Worm (Caenorhabditis elegans): ENCODE measurements around the gene col-43.

col-43 gene

DNA sequence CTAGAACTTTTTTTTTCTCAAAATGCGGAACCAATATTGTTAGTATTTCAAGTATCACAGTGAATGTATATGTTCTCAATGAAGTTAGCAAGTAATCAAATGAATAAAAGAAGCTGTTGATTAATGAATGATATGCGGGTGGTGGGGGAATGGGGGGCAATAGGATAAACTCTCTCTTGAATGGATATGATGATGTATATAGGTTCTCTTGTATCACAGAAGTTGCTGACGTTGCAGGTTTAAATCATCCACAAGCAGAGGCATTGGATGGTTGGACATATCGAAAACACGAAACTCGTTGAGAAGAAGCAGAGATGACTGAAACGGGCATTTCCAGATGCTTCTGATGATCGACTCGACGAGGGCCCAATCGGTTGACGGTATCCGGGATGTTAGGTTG, 11.1 kb downstream of the col-43 start:
- TF ChIP-seq aly-2 (tag; optimal IDR thresholded peaks at IDR 0.05) (no peak), ama-1 (optimal IDR thresholded peaks at IDR 0.05) (peak; percentile 86), elt-2 (tag; optimal IDR thresholded peaks at IDR 0.05) (no peak), sea-2 (GFP tag; optimal IDR thresholded peaks at IDR 0.05) (no peak), unc-62 (GFP tag; optimal IDR thresholded peaks at IDR 0.05) (no peak), nhr-237 (tag; optimal IDR thresholded peaks at IDR 0.05) (no peak), fos-1 (tag; optimal IDR thresholded peaks at IDR 0.05) (no peak), nhr-25 (tag; optimal IDR thresholded peaks at IDR 0.05) (peak; percentile 40)

DNA sequence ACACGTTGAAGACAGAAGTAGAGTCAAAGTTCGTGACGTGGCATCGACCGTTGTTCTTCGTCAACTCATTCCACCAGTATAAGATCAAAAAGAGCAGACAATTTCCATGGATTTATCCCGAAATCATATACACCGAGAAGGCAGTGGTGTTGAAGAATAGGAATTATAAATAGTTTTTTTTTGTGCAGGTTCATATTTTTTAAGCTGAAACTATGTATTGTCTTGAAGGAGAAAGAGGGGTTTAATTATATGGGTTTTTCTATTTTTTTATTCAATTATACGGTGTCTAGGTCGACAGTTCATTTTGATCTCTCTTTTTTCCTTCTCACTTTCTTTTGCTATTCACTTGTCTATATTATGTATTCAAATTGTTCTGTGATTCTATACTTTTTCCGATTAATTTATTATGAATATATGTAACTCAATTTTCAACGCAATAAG, 11.6 kb downstream of the col-43 start:
- TF ChIP-seq nhr-23 (tag; optimal IDR thresholded peaks at IDR 0.05) (peak; percentile 90), nhr-43 (tag; optimal IDR thresholded peaks at IDR 0.05; ENCODE audit: poor library complexity, severe bottlenecking) (peak; percentile 85), zag-1 (tag; optimal IDR thresholded peaks at IDR 0.05) (no peak), nhr-67 (tag; optimal IDR thresholded peaks at IDR 0.05) (no peak), tbx-2 (tag; optimal IDR thresholded peaks at IDR 0.05) (peak; percentile 83), ceh-16 (tag; optimal IDR thresholded peaks at IDR 0.05) (peak; percentile 23), lsy-12 (tag; optimal IDR thresholded peaks at IDR 0.05) (peak; percentile 37), fos-1 (tag; optimal IDR thresholded peaks at IDR 0.05) (peak; percentile 72), nhr-28 (tag; optimal IDR thresholded peaks at IDR 0.05) (peak; percentile 24), elt-3 (tag; optimal IDR thresholded peaks at IDR 0.05) (peak in 1 of 3 experiments; percentile 4)

DNA sequence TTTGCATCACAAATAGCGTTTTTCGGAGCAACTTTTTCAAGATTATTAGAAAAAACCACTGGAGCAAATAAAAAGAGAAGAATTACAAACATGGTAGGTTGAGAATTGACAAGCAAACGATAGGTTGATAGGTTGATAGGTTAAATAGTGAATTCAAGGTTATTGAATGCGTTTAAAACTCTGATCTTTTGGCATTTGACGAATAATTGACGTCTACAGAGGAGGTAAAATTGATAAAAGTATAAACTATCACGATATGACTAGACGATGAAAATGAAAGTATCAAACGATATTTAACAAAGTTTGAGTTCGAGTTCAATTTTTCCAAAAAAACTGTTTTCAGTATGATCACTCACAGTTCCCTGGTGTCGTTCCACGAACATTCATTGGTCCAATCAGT, 14.8 kb downstream of the col-43 start, which contains the start of gene ZC513.14:
Gene ZC513.14, minus strand, starts transcription at position 101 of the 400 bp plus-strand sequence.
- no peak for TF ChIP-seq ceh-9 (tag; optimal IDR thresholded peaks at IDR 0.05)
- TF ChIP-seq unc-62 (GFP tag; optimal IDR thresholded peaks at IDR 0.05), result no peak
- no peak for TF ChIP-seq nhr-237 (tag; optimal IDR thresholded peaks at IDR 0.05)
- TF ChIP-seq nfya-1 (tag; optimal IDR thresholded peaks at IDR 0.05; ENCODE audit: insufficient read depth), result no peak
- TF ChIP-seq jun-1 (tag; optimal IDR thresholded peaks at IDR 0.05), result no peak
- TF ChIP-seq ztf-11 (tag; optimal IDR thresholded peaks at IDR 0.05), result no peak

DNA sequence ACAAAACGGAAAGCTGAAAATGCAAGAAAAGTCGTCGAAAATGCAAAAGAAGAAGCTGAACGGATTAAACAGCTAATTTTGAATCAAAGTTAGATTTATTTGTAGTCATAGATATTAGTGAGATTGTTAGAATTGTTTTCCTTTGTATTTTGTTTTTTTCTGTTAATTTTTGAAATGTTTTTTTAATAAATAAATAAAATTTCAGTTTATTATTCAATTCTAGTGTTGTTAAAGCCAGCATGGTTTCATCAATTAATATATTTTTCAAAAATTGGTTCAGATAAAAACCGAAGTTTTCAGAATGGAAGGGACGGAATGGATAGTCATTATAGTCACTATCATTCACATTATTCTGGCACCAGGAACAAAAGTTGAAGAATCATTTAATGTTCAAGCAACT, 15.9 kb downstream of the col-43 start, which contains the start of gene algn-12:
Gene algn-12, plus strand, starts transcription at position 301 of the 400 bp plus-strand sequence.
- TF ChIP-seq ZK546.5 (tag; optimal IDR thresholded peaks at IDR 0.05) (no peak), mdl-1 (tag; optimal IDR thresholded peaks at IDR 0.05) (no peak), zag-1 (tag; optimal IDR thresholded peaks at IDR 0.05) (no peak), skn-1 (tag; optimal IDR thresholded peaks at IDR 0.05) (no peak), nhr-67 (tag; optimal IDR thresholded peaks at IDR 0.05) (no peak), nhr-11 (tag; optimal IDR thresholded peaks at IDR 0.05) (no peak), ztf-11 (tag; optimal IDR thresholded peaks at IDR 0.05) (no peak), nhr-77 (tag; optimal IDR thresholded peaks at IDR 0.05) (no peak), mml-1 (tag; optimal IDR thresholded peaks at IDR 0.05) (no peak), daf-12 (tag; optimal IDR thresholded peaks at IDR 0.05) (no peak), nhr-12 (tag; optimal IDR thresholded peaks at IDR 0.05) (no peak), pha-4 (tag; optimal IDR thresholded peaks at IDR 0.05) (no peak), ama-1 (optimal IDR thresholded peaks at IDR 0.05) (no peak), R02D3.7 (tag; optimal IDR thresholded peaks at IDR 0.05) (no peak), jun-1 (tag; optimal IDR thresholded peaks at IDR 0.05) (no peak)

DNA sequence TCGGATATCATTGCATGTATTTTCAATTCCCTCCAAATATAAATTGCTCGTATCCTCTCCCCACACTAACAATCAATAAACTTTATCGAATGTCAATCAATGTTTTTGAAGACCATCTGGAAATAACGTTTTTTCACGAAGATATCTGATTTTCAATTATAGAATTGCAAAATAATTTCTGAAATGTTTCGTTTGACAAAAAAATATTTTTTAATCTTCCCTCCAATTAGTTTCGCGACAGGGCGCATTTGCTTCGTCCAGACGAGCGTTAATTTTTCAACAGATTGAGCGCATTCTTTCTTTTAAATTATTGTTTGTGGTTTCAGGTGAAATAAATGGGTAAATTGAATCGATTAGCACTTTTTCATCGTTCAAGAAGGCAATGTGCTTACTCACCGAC, 19.6 kb downstream of the col-43 start, which contains the start of gene vars-1:
Gene vars-1, plus strand, starts transcription at position 291 of the 400 bp plus-strand sequence.
- TF ChIP-seq nhr-28 (tag; optimal IDR thresholded peaks at IDR 0.05), result no peak
- no peak for TF ChIP-seq fos-1 (tag; optimal IDR thresholded peaks at IDR 0.05)
- no peak for TF ChIP-seq egl-5 (tag; optimal IDR thresholded peaks at IDR 0.05)
- TF ChIP-seq nfya-1 (tag; optimal IDR thresholded peaks at IDR 0.05; ENCODE audit: insufficient read depth), result peak; percentile 57
- peak; percentile 57 for TF ChIP-seq nhr-23 (tag; optimal IDR thresholded peaks at IDR 0.05)
- TF ChIP-seq nhr-67 (tag; optimal IDR thresholded peaks at IDR 0.05), result no peak
- no peak for TF ChIP-seq pha-4 (tag; optimal IDR thresholded peaks at IDR 0.05)
- peak; percentile 67 for TF ChIP-seq lin-15B (tag; optimal IDR thresholded peaks at IDR 0.05)
- no peak for TF ChIP-seq eor-1 (tag; optimal IDR thresholded peaks at IDR 0.05)
- TF ChIP-seq egl-27 (tag; optimal IDR thresholded peaks at IDR 0.05), result no peak
- TF ChIP-seq nhr-76 (tag; optimal IDR thresholded peaks at IDR 0.05), result no peak
- TF ChIP-seq ceh-9 (tag; optimal IDR thresholded peaks at IDR 0.05), result no peak
- TF ChIP-seq R02D3.7 (tag; optimal IDR thresholded peaks at IDR 0.05), result peak; percentile 28
- TF ChIP-seq elt-2 (tag; optimal IDR thresholded peaks at IDR 0.05), result peak; percentile 13
- no peak for TF ChIP-seq nhr-11 (tag; optimal IDR thresholded peaks at IDR 0.05)
- no peak for TF ChIP-seq ceh-82 (tag; optimal IDR thresholded peaks at IDR 0.05)
- no peak for TF ChIP-seq nhr-237 (tag; optimal IDR thresholded peaks at IDR 0.05)
- TF ChIP-seq daf-12 (tag; optimal IDR thresholded peaks at IDR 0.05), result no peak
- no peak for TF ChIP-seq tbx-2 (tag; optimal IDR thresholded peaks at IDR 0.05)
- TF ChIP-seq sea-2 (GFP tag; optimal IDR thresholded peaks at IDR 0.05), result no peak
- no peak for TF ChIP-seq nhr-43 (tag; optimal IDR thresholded peaks at IDR 0.05; ENCODE audit: poor library complexity, severe bottlenecking)
- no peak for TF ChIP-seq jun-1 (tag; optimal IDR thresholded peaks at IDR 0.05)

Measured in whole organism, L3 larva.